Worm (Caenorhabditis elegans) whole organism, mixed stage, embryonic: ENCODE data around the gene prp-40.

Experiments used
- M03D4.4 ChIP-seq: sonication (generic microtip); optimal IDR thresholded peaks from 2 replicates; lab custom pipeline; 2017; ENCODE audit warnings: mild to moderate bottlenecking, missing genetic modification characterization, missing compliant biosample characterization
- bed-3 ChIP-seq: fragments of 200-800 bp; sonication (Bioruptor generic); optimal IDR thresholded peaks from 3 replicates; lab custom pipeline; 2018; ENCODE audit warnings: mild to moderate bottlenecking, missing genetic modification characterization, moderate library complexity, missing compliant biosample characterization
- blmp-1 ChIP-seq: fragments of 150-350 bp; optimal IDR thresholded peaks from 2 replicates; lab custom pipeline; 2014; ENCODE audit warnings: missing biosample characterization, missing genetic modification characterization
- ceh-39 ChIP-seq: fragments of 150-350 bp; optimal IDR thresholded peaks from 2 replicates; lab custom pipeline; 2014; ENCODE audit warnings: missing biosample characterization, missing genetic modification characterization
- ceh-43 ChIP-seq: fragments of 200-800 bp; sonication (Bioruptor generic); optimal IDR thresholded peaks from 2 replicates; lab custom pipeline; 2018; ENCODE audit warnings: mild to moderate bottlenecking, missing genetic modification characterization, moderate library complexity, missing compliant biosample characterization
- ceh-83 ChIP-seq: fragments of 200-800 bp; sonication (Bioruptor generic); optimal IDR thresholded peaks from 2 replicates; lab custom pipeline; 2018; ENCODE audit warnings: mild to moderate bottlenecking, missing genetic modification characterization, missing compliant biosample characterization
- ces-1 ChIP-seq: fragments of 150-350 bp; optimal IDR thresholded peaks from 2 replicates; lab custom pipeline; 2014; ENCODE audit warnings: missing biosample characterization, missing genetic modification reagents, missing genetic modification characterization
- cnd-1 ChIP-seq: fragments of 200-800 bp; sonication (Bioruptor generic); optimal IDR thresholded peaks from 2 replicates; lab custom pipeline; 2018; ENCODE audit warnings: mild to moderate bottlenecking, missing genetic modification characterization, missing compliant biosample characterization
- drap-1 ChIP-seq: fragments of 200-800 bp; sonication (Bioruptor generic); optimal IDR thresholded peaks from 3 replicates; lab custom pipeline; 2018; ENCODE audit warnings: mild to moderate bottlenecking, missing genetic modification characterization, missing compliant biosample characterization
- elt-1 ChIP-seq: sonication (generic microtip); optimal IDR thresholded peaks from 2 replicates; lab custom pipeline; 2017; ENCODE audit warnings: missing genetic modification characterization, mild to moderate bottlenecking, missing compliant biosample characterization, antibody characterized with exemption, moderate library complexity, borderline replicate concordance; ENCODE audit not compliant: insufficient read depth
- elt-3 ChIP-seq: fragments of 150-350 bp; optimal IDR thresholded peaks from 2 replicates; lab custom pipeline; 2014; ENCODE audit warnings: missing biosample characterization, missing genetic modification characterization
- flh-1 ChIP-seq: fragments of 200-800 bp; sonication (Bioruptor generic); optimal IDR thresholded peaks from 2 replicates; lab custom pipeline; 2018; ENCODE audit warnings: mild to moderate bottlenecking, missing genetic modification characterization, moderate library complexity, missing compliant biosample characterization
- ham-2 ChIP-seq: fragments of 200-800 bp; sonication (Bioruptor generic); optimal IDR thresholded peaks from 2 replicates; lab custom pipeline; 2018; ENCODE audit warnings: mild to moderate bottlenecking, missing genetic modification characterization, missing compliant biosample characterization
- hlh-1 ChIP-seq: fragments of 150-350 bp; optimal IDR thresholded peaks from 2 replicates; lab custom pipeline; 2014; ENCODE audit warnings: missing biosample characterization, missing genetic modification reagents, missing genetic modification characterization
- lin-13 ChIP-seq: fragments of 150-350 bp; optimal IDR thresholded peaks from 2 replicates; lab custom pipeline; 2014; ENCODE audit warnings: missing biosample characterization, missing genetic modification characterization
- lin-32 ChIP-seq: fragments of 200-800 bp; sonication (Bioruptor generic); optimal IDR thresholded peaks from 2 replicates; lab custom pipeline; 2018; ENCODE audit warnings: mild to moderate bottlenecking, missing genetic modification characterization, missing compliant biosample characterization
- lsy-2 ChIP-seq: fragments of 150-350 bp; optimal IDR thresholded peaks from 2 replicates; lab custom pipeline; 2014; ENCODE audit warnings: missing biosample characterization, missing genetic modification characterization
- mab-5 ChIP-seq: fragments of 150-350 bp; optimal IDR thresholded peaks from 2 replicates; lab custom pipeline; 2014; ENCODE audit warnings: missing biosample characterization, missing genetic modification characterization
- mls-2 ChIP-seq: sonication (generic microtip); optimal IDR thresholded peaks from 2 replicates; lab custom pipeline; 2016; ENCODE audit warnings: mild to moderate bottlenecking, missing genetic modification characterization, moderate library complexity, missing compliant biosample characterization
- nhr-12 ChIP-seq: fragments of 150-350 bp; optimal IDR thresholded peaks from 2 replicates; lab custom pipeline; 2014; ENCODE audit warnings: missing biosample characterization, missing genetic modification characterization
- nhr-237 ChIP-seq: fragments of 150-350 bp; optimal IDR thresholded peaks from 2 replicates; lab custom pipeline; 2014; ENCODE audit warnings: missing biosample characterization, missing genetic modification characterization
- nhr-76 ChIP-seq: sonication (generic microtip); optimal IDR thresholded peaks from 2 replicates; lab custom pipeline; 2017; ENCODE audit warnings: missing biosample characterization, missing genetic modification characterization
- pha-4 ChIP-seq: fragments of 150-350 bp; optimal IDR thresholded peaks from 2 replicates; lab custom pipeline; 2018; ENCODE audit warnings: missing biosample characterization, missing genetic modification reagents, missing genetic modification characterization
- sem-2 ChIP-seq: fragments of 200-800 bp; sonication (Bioruptor generic); optimal IDR thresholded peaks from 2 replicates; lab custom pipeline; 2018; ENCODE audit warnings: mild to moderate bottlenecking, missing genetic modification characterization, missing compliant biosample characterization
- snpc-4 ChIP-seq: fragments of 150-350 bp; optimal IDR thresholded peaks from 2 replicates; lab custom pipeline; 2014; ENCODE audit warnings: missing biosample characterization, missing genetic modification characterization
- sptf-1 ChIP-seq: sonication (generic microtip); optimal IDR thresholded peaks from 2 replicates; lab custom pipeline; 2017; ENCODE audit warnings: mild to moderate bottlenecking, missing genetic modification characterization, moderate library complexity, missing compliant biosample characterization
- tbx-8 ChIP-seq: fragments of 200-800 bp; sonication (Bioruptor generic); optimal IDR thresholded peaks from 2 replicates; lab custom pipeline; 2018; ENCODE audit warnings: mild to moderate bottlenecking, missing genetic modification characterization, moderate library complexity, missing compliant biosample characterization
- unc-120 ChIP-seq: sonication (generic microtip); optimal IDR thresholded peaks from 2 replicates; lab custom pipeline; 2017; ENCODE audit warnings: missing genetic modification characterization, missing compliant biosample characterization; ENCODE audit not compliant: poor library complexity, severe bottlenecking
- unc-39 ChIP-seq: fragments of 150-350 bp; optimal IDR thresholded peaks from 2 replicates; lab custom pipeline; 2014; ENCODE audit warnings: missing biosample characterization, missing genetic modification characterization
- unc-62 ChIP-seq: fragments of 150-350 bp; optimal IDR thresholded peaks from 2 replicates; lab custom pipeline; 2014; ENCODE audit warnings: missing biosample characterization, missing genetic modification reagents, missing genetic modification characterization
- zip-8 ChIP-seq: fragments of 150-350 bp; optimal IDR thresholded peaks from 2 replicates; lab custom pipeline; 2014; ENCODE audit warnings: missing biosample characterization, missing genetic modification characterization
- ztf-11 ChIP-seq: fragments of 150-350 bp; optimal IDR thresholded peaks from 2 replicates; lab custom pipeline; 2014; ENCODE audit warnings: missing biosample characterization, missing genetic modification characterization

Gene prp-40

DNA sequence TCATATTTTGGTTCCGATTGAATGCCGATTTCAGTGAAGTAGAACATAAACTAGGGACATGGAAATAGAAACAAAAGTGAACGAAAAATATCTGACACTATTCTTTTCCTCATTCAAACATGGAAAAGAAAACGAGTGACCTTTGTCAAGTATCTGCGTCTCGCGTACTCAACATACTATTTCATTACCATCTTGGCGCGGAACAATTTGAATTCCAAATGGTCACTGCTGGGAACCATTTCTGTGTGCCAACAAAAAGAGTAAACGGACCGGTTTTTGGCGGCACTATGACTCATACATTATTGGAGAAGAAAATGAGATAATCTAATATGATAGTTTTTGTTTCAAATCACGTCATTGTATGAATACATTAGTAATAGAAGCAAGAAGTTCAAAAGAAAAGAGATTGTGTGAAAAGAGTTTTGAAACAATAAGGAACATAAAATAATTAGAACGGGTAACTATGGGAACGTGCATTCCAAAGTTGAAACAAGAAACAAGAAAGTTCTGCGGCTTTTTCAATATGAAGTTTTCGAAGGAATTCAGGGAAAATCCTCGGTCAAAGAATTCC lies 39.4 kb upstream of the prp-40 start:
- TF ChIP-seq nhr-76 (tag; lab: Kevin White, UChicago) (no peak), elt-1 (no peak), nhr-237 (tag; lab: Kevin White, UChicago) (no peak), mls-2 (tag; lab: Kevin White, UChicago) (no peak), M03D4.4 (no peak), unc-39 (no peak), snpc-4 (no peak), ham-2 (GFP tag; lab: Kevin White, UChicago) (no peak), drap-1 (GFP tag; lab: Kevin White, UChicago) (no peak), ceh-83 (GFP tag; lab: Kevin White, UChicago) (no peak), pha-4 (tag; lab: Kevin White, UChicago) (no peak), tbx-8 (GFP tag; lab: Kevin White, UChicago) (no peak), ztf-11 (no peak)
- TF ChIP-seq, all 35 proteins: peak for 0

ce11 chrIII:9483716-9484115 lies 38.2 kb upstream of the prp-40 start:
- TF ChIP-seq unc-62 (GFP tag; lab: Kevin White, UChicago): peak; percentile 20
- TF ChIP-seq cnd-1 (tag; lab: Kevin White, UChicago): peak; percentile 19
- no peak for TF ChIP-seq mls-2 (tag; lab: Kevin White, UChicago)
- TF ChIP-seq tbx-8 (GFP tag; lab: Kevin White, UChicago): no peak
- TF ChIP-seq flh-1 (GFP tag; lab: Kevin White, UChicago): no peak
- TF ChIP-seq bed-3: no peak
- TF ChIP-seq nhr-237 (tag; lab: Kevin White, UChicago): no peak
- TF ChIP-seq lin-13 (tag; lab: Kevin White, UChicago): no peak
- no peak for TF ChIP-seq lsy-2 (tag; lab: Kevin White, UChicago)
- TF ChIP-seq hlh-1: peak; percentile 76
- TF ChIP-seq drap-1 (GFP tag; lab: Kevin White, UChicago): no peak
- TF ChIP-seq ces-1: peak; percentile 36
- no peak for TF ChIP-seq sptf-1 (tag; lab: Kevin White, UChicago)
- no peak for TF ChIP-seq unc-120 (tag; lab: Kevin White, UChicago)
- TF ChIP-seq mab-5 (tag; lab: Kevin White, UChicago): peak; percentile 29
- TF ChIP-seq blmp-1: no peak
- no peak for TF ChIP-seq unc-39
- no peak for TF ChIP-seq sem-2 (GFP tag; lab: Kevin White, UChicago)

DNA sequence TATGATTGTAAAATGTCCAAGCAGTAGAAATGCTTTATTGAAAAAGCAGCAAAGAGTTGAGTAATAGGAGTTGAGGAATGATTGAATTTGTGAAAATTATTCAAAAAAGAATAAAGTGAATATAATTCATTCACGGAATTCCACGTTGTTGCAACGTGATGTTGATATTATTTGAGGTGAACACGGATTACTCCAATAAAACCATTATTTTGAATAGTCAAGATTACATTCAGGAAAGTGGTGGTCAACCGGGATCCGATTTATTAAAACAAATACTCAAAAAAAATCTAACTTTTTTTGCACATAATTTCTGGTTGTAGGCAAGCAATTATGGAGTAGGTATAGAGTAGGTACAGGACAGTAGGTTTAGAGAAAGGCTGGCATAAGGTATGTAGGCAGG lies 36.5 kb upstream of the prp-40 start, which contains the start of gene bre-3:
bre-3 (minus strand) TSS at position 101 of the 400 bp plus-strand sequence.
- TF ChIP-seq ceh-39 (tag; lab: Kevin White, UChicago): no peak
- TF ChIP-seq cnd-1 (tag; lab: Kevin White, UChicago): no peak
- TF ChIP-seq nhr-76 (tag; lab: Kevin White, UChicago): no peak
- TF ChIP-seq snpc-4: no peak
- TF ChIP-seq ham-2 (GFP tag; lab: Kevin White, UChicago): no peak
- no peak for TF ChIP-seq elt-1
- no peak for TF ChIP-seq tbx-8 (GFP tag; lab: Kevin White, UChicago)
- no peak for TF ChIP-seq elt-3
- no peak for TF ChIP-seq mab-5 (tag; lab: Kevin White, UChicago)
- no peak for TF ChIP-seq drap-1 (GFP tag; lab: Kevin White, UChicago)
- TF ChIP-seq nhr-12 (tag; lab: Kevin White, UChicago): no peak
- TF ChIP-seq unc-120 (tag; lab: Kevin White, UChicago): no peak
- TF ChIP-seq lin-32 (GFP tag; lab: Kevin White, UChicago): no peak
- TF ChIP-seq ceh-43 (GFP tag; lab: Kevin White, UChicago): no peak
- no peak for TF ChIP-seq sem-2 (GFP tag; lab: Kevin White, UChicago)
- no peak for TF ChIP-seq lsy-2 (tag; lab: Kevin White, UChicago)
- no peak for TF ChIP-seq M03D4.4
- no peak for TF ChIP-seq zip-8
- no peak for TF ChIP-seq mls-2 (tag; lab: Kevin White, UChicago)
- TF ChIP-seq ces-1: no peak

DNA sequence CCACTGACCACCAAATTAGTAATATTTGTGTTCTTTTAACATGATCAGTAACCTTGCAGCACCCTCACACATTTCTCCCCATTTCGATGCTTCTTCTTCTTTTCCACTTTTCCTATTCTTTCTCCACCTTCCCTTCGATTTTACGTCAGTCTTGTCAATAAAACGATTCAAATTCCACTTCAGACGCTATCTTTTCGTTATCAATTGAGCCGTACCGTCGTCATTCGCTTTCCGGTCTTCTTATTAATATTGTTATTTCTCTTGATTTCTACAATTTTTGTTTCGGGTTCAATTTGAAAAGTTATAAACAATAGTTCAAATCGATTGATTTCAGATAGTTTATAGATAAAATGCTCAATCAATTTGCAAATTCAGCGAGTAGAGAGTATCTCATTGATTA lies 34.4 kb upstream of the prp-40 start:
- TF ChIP-seq zip-8: no peak
- no peak for TF ChIP-seq lin-32 (GFP tag; lab: Kevin White, UChicago)
- no peak for TF ChIP-seq ztf-11
- TF ChIP-seq bed-3: no peak
- no peak for TF ChIP-seq M03D4.4
- no peak for TF ChIP-seq nhr-76 (tag; lab: Kevin White, UChicago)
- no peak for TF ChIP-seq flh-1 (GFP tag; lab: Kevin White, UChicago)
- TF ChIP-seq nhr-12 (tag; lab: Kevin White, UChicago): no peak
- TF ChIP-seq nhr-237 (tag; lab: Kevin White, UChicago): no peak
